Worm (Caenorhabditis elegans) whole organism, L4 larva: Measurements from ENCODE around the gene slc-5A12.

Source experiments
- arid-1 ChIP-seq: fragments of 200-800 bp; sonication (Bioruptor generic); conservative IDR thresholded peaks from 2 replicates; pipeline ENCODE4 v1.3.6; 2022; ENCODE audit warnings: missing genetic modification reagents, missing genetic modification characterization, missing compliant biosample characterization
- egl-43 ChIP-seq: fragments of 200-800 bp; sonication (Bioruptor generic); IDR thresholded peaks from 2 replicates; pipeline ENCODE4 v1.3.6; 2022; ENCODE audit warnings: missing genetic modification reagents, missing genetic modification characterization, missing compliant biosample characterization
- mdl-1 ChIP-seq, 2 experiments: fragments of 150-350 bp in 1 of 2; sonication (generic microtip) in 1 of 2; optimal IDR thresholded peaks; 2 replicates each; lab custom pipeline; 2014 to 2017; ENCODE audit warnings: missing biosample characterization in 2 of 2, missing genetic modification characterization in 2 of 2
- nhr-237 ChIP-seq: sonication (generic microtip); optimal IDR thresholded peaks from 2 replicates; lab custom pipeline; 2017; ENCODE audit warnings: missing biosample characterization, missing genetic modification characterization
- skn-1 ChIP-seq: fragments of 150-350 bp; optimal IDR thresholded peaks from 2 replicates; lab custom pipeline; 2014; ENCODE audit warnings: missing biosample characterization, missing genetic modification characterization
- snpc-4 ChIP-seq: fragments of 150-350 bp; optimal IDR thresholded peaks from 2 replicates; lab custom pipeline; 2014; ENCODE audit warnings: missing biosample characterization, missing genetic modification characterization
- unc-62 ChIP-seq, 3 experiments: fragments of 150-350 bp in 1 of 3; sonication (generic microtip); optimal IDR thresholded peaks in 2 of 3; peaks in 1 of 3; 1 replicate in 1 of 3; 2 replicates in 2 of 3; lab custom pipeline; 2014 to 2017; ENCODE audit warnings: missing biosample characterization in 3 of 3, missing genetic modification characterization in 3 of 3, missing genetic modification reagents in 3 of 3, missing genotype in 1 of 3

ce11 chrIV:11900399-11900798 lies 36.8 kb upstream of the slc-5A12 start:
- TF ChIP-seq skn-1 (tag; lab: Kevin White, UChicago) (no peak), egl-43 (GFP tag; lab: Robert Waterston, UW) (no peak), nhr-237 (tag; lab: Kevin White, UChicago) (no peak), snpc-4 (tag; lab: Kevin White, UChicago) (no peak), arid-1 (GFP tag; lab: Robert Waterston, UW) (no peak), unc-62 (GFP tag; optimal IDR thresholded peaks at IDR 0.05 in 1 of 2; lab: Kevin White, UChicago) (peak in 1 of 2 experiments; percentile 90), unc-62 (tag; optimal IDR thresholded peaks at IDR 0.05; lab: Kevin White, UChicago) (no peak), mdl-1 (tag; optimal IDR thresholded peaks at IDR 0.05; lab: Kevin White, UChicago) (no peak)
